Worm (Caenorhabditis elegans) whole organism, midembryonic: Measurements from ENCODE around the gene sek-5.

Experiments used
- T22C8.4 ChIP-seq: fragments of 200-800 bp; sonication (Bioruptor generic); IDR thresholded peaks from 2 replicates; pipeline ENCODE4 v1.3.6; 2022; ENCODE audit warnings: missing genetic modification characterization, missing compliant biosample characterization
- cog-1 ChIP-seq: sonication (generic microtip); optimal IDR thresholded peaks from 2 replicates; lab custom pipeline; 2016; ENCODE audit warnings: missing genetic modification characterization, missing compliant biosample characterization
- flt-1 ChIP-seq: fragments of 200-800 bp; sonication (Bioruptor generic); IDR thresholded peaks from 2 replicates; pipeline ENCODE4 v1.3.6; 2022; ENCODE audit warnings: missing genetic modification characterization, missing compliant biosample characterization
- klf-2 ChIP-seq: fragments of 200-800 bp; sonication (Bioruptor generic); conservative IDR thresholded peaks from 2 replicates; pipeline ENCODE4 v1.3.6; 2022; ENCODE audit warnings: missing genetic modification reagents, missing genetic modification characterization, missing compliant biosample characterization
- med-1 ChIP-seq: sonication (generic microtip); optimal IDR thresholded peaks from 2 replicates; lab custom pipeline; 2017; ENCODE audit warnings: missing genetic modification characterization, mild to moderate bottlenecking, missing compliant biosample characterization, antibody characterized with exemption, missing genetic modification reagents; ENCODE audit not compliant: insufficient read depth
- ref-1 ChIP-seq: fragments of 200-800 bp; sonication (Bioruptor generic); conservative IDR thresholded peaks from 2 replicates; pipeline ENCODE4 v1.3.6; 2022; ENCODE audit warnings: missing genetic modification reagents, missing genetic modification characterization, missing compliant biosample characterization
- ztf-23 ChIP-seq: fragments of 200-800 bp; sonication (Bioruptor generic); IDR thresholded peaks from 2 replicates; pipeline ENCODE4 v1.3.6; 2022; ENCODE audit warnings: missing genetic modification reagents, missing genetic modification characterization, missing compliant biosample characterization

- TF ChIP-seq klf-2 (GFP tag; lab: Robert Waterston, UW) (no peak), med-1 (GFP tag; lab: Kevin White, UChicago) (no peak), flt-1 (GFP tag; lab: Robert Waterston, UW) (no peak), ztf-23 (GFP tag; lab: Robert Waterston, UW) (no peak), cog-1 (tag; lab: Kevin White, UChicago) (no peak), ref-1 (GFP tag; lab: Robert Waterston, UW) (no peak), T22C8.4 (GFP tag; lab: Robert Waterston, UW) (no peak)
Observed at ce11 chrX:5397300-5397699, 19.9 kb downstream of the sek-5 start, which contains the start of gene C03F11.2.
